Worm (Caenorhabditis elegans): ENCODE measurements around the gene manf-1.

- TF ChIP-seq fos-1 (tag; optimal IDR thresholded peaks at IDR 0.05) (no peak), lin-39 (tag; optimal IDR thresholded peaks at IDR 0.05) (no peak), nhr-10 (tag; optimal IDR thresholded peaks at IDR 0.05) (no peak), egl-27 (tag; optimal IDR thresholded peaks at IDR 0.05) (no peak), unc-62 (GFP tag; optimal IDR thresholded peaks at IDR 0.05) (no peak), unc-39 (tag; optimal IDR thresholded peaks at IDR 0.05) (no peak)
These were observed 12.2 kb downstream of the manf-1 start for ce11 chrIV:2916043-2916442.

Measured in whole organism, L2 larva.